Worm (Caenorhabditis elegans): Measurements from ENCODE around the gene F46C3.2.

DNA sequence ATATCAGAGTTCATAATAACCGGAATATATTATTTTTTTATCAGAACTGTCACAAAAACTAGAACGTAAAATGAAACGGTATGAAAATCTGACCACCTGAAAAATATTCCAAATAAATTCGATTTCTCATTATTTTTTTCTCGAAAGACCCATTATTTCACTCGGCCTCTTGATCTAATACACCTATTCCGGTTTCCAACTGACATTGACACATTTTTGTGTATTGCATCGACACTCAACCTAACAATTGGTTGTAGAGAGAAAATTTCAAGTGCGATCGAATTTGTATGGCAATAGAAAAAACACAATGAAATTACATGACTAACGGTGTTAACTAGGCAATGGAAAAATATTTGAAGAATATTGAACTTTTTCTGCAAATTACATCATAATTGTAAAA, 32.7 kb downstream of the F46C3.2 start:
- no peak for TF ChIP-seq pha-4 (tag; optimal IDR thresholded peaks at IDR 0.05)
- TF ChIP-seq unc-39 (tag; optimal IDR thresholded peaks at IDR 0.05) = no peak
- TF ChIP-seq snpc-4 (tag; optimal IDR thresholded peaks at IDR 0.05) = no peak
- TF ChIP-seq unc-62 (GFP tag; optimal IDR thresholded peaks at IDR 0.05) = no peak
- TF ChIP-seq nhr-237 (tag; optimal IDR thresholded peaks at IDR 0.05) = no peak
- TF ChIP-seq sptf-1 (tag; optimal IDR thresholded peaks at IDR 0.05) = no peak
- TF ChIP-seq nhr-12 (tag; optimal IDR thresholded peaks at IDR 0.05) = no peak
- no peak for TF ChIP-seq elt-1 (tag; optimal IDR thresholded peaks at IDR 0.05; ENCODE audit: borderline replicate concordance, insufficient read depth)
- TF ChIP-seq blmp-1 (tag; optimal IDR thresholded peaks at IDR 0.05) = no peak
- no peak for TF ChIP-seq ces-1 (GFP tag; optimal IDR thresholded peaks at IDR 0.05)
- no peak for TF ChIP-seq ztf-11 (tag; optimal IDR thresholded peaks at IDR 0.05)
- no peak for TF ChIP-seq bed-3 (GFP tag; optimal IDR thresholded peaks at IDR 0.05)
- no peak for TF ChIP-seq mab-5 (tag; optimal IDR thresholded peaks at IDR 0.05)

All from whole organism, mixed stage, embryonic.